Worm (Caenorhabditis elegans) whole organism, dauer: ENCODE results near the gene nhr-193.

ENCODE experiments used
- unc-62 ChIP-seq: sonication (generic microtip); optimal IDR thresholded peaks from 2 replicates; lab custom pipeline; 2017; ENCODE audit warnings: missing biosample characterization, missing genetic modification reagents, missing genetic modification characterization

nhr-193 gene

ce11 chrV:16342258-16342618, at the start of gene nhr-193:
TSS of gene nhr-193 (plus strand) at chrV:16342308.
- TF ChIP-seq unc-62 (GFP tag; lab: Kevin White, UChicago) = no peak

DNA sequence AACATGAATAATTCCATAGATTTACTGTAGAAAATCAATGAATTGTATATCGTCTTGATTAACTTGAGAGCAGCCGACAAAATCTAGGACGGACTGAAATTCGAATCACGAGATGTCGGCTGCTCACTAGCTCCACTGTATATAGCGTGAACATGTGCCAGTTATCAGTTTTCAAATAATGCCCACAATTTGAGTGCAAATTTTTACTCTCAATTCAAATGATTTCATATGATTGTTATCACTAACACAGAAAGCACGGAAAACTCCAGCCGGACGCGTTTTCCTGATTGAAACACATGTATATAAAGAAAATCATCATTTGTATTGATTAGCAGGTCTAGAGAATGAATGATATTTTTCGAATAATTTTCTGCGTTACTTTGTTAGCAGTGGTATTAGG, 49.7 kb upstream of the nhr-193 start, which contains the start of gene oac-5:
TSS of gene oac-5 (plus strand) at position 301 of the 400 bp plus-strand sequence.
- no peak for TF ChIP-seq unc-62 (GFP tag; lab: Kevin White, UChicago)

- TF ChIP-seq unc-62 (GFP tag; lab: Kevin White, UChicago) = no peak
Measured at ce11 chrV:16297070-16297469, 45.0 kb upstream of the nhr-193 start, which contains the start of gene srbc-83. TSS of gene srbc-83 (plus strand) at chrV:16297370.

DNA sequence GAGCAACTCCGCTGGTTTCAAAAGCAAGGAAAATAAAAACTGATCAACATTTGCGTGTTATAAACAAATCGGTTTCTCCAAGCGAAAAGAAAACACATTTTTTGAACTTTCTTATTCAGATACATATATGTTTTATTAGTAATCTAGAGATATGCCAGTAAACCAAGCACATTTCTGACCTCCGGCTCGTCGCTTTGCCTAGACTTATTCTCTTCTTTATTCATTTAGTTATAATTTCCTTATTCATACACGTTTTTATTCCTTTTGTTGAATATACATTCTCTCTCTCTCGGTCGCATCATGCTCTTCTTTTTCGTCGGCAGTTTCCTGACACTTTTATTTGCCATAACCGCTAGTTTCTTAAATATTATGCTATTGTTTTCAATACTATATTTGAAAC, 43.4 kb upstream of the nhr-193 start, which contains the start of gene srbc-84:
TSS of gene srbc-84 (plus strand) at position 301 of the 400 bp plus-strand sequence.
- no peak for TF ChIP-seq unc-62 (GFP tag; lab: Kevin White, UChicago)

DNA sequence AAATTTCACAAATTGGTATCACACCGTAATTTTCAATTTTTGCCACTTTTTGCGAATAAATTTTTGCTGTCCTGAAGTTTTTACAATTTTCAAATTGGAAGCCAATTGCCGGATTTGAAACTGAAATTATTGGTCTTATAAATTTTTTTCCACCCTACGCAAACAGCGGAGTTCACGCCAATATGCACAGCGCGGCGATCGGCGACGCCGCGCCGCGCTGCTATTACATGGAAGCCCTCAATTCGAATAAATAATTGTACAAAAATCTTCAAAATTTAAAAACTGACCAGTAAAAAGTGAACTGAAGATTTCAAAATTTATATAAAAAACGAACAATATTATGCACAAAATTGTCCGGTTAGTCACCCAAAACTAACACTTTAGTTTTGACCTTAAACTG, 42.3 kb upstream of the nhr-193 start:
- no peak for TF ChIP-seq unc-62 (GFP tag; lab: Kevin White, UChicago)

DNA sequence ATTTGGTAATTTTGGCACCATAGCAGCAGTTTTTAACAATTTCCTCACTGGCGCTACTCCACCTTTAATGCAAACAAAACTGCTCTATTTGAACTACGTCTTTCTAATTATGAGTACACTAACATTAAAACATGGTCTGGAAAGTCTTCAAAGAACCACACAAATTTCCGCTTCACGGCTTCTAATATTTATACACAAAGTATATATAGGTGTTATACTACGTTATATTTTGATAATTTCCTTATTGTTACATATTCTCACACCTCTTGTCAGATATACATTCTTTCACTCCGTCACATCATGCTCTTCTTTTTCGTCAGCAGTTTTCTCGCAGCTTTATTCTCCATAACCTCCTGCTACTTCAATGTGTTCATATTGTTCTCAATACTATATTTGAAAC, 41.8 kb upstream of the nhr-193 start, which contains the start of gene srbc-82:
TSS of gene srbc-82 (plus strand) at position 301 of the 400 bp plus-strand sequence.
- no peak for TF ChIP-seq unc-62 (GFP tag; lab: Kevin White, UChicago)

- TF ChIP-seq unc-62 (GFP tag; lab: Kevin White, UChicago) = no peak
Measured at ce11 chrV:16302439-16302838, 39.7 kb upstream of the nhr-193 start, which contains the start of the genes C31A11.13 and oac-6. TSS of gene C31A11.13 (minus strand) at chrV:16302551. TSS of gene oac-6 (plus strand) at chrV:16302717.

DNA sequence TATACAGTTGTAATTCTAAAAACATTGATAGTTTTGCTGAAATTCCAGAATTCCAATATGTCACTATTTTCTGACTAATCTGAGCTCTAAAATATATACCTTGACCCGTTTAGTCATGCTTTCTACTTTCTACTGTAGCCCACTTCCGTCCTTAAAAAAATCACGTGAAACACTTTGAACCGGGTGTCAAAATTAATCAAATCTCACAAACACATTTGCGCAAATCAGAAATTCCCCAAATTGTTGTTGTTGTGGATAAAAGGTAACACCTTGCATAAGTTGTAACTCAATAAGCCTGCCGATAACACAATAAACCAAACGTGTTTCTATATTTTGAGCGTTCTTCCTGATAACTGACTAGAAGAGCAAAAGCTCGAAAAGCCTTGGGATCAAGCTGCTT, 34.9 kb upstream of the nhr-193 start, which contains the start of gene srxa-7:
TSS of gene srxa-7 (plus strand) at position 301 of the 400 bp plus-strand sequence.
- no peak for TF ChIP-seq unc-62 (GFP tag; lab: Kevin White, UChicago)

ce11 chrV:16308343-16308742, 33.8 kb upstream of the nhr-193 start:
- no peak for TF ChIP-seq unc-62 (GFP tag; lab: Kevin White, UChicago)

DNA sequence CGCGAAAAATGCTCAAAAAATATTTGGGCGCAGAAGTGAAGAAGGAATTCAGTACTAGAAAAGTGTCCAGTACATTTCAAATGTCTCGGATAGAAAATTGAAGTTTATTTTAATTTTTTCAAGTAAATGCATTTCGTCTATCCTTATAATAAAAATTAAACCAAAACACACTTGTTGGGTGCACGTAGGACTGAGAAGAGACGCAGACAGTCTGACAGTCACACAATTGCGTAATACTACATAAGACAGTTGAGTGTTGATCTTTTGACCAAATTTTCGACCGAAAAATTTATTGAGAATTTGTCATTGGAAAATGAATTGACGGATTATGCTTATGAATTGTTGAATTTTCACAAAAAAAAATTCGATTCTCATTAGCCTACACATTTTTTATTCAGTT, 32.6 kb upstream of the nhr-193 start, which contains the start of gene oac-7:
TSS of gene oac-7 (plus strand) at position 283 of the 400 bp plus-strand sequence.
- TF ChIP-seq unc-62 (GFP tag; lab: Kevin White, UChicago) = no peak

ce11 chrV:16315004-16315403, 27.1 kb upstream of the nhr-193 start, which contains the start of gene str-214:
TSS of gene str-214 (plus strand) at chrV:16315304.
- TF ChIP-seq unc-62 (GFP tag; lab: Kevin White, UChicago) = no peak

DNA sequence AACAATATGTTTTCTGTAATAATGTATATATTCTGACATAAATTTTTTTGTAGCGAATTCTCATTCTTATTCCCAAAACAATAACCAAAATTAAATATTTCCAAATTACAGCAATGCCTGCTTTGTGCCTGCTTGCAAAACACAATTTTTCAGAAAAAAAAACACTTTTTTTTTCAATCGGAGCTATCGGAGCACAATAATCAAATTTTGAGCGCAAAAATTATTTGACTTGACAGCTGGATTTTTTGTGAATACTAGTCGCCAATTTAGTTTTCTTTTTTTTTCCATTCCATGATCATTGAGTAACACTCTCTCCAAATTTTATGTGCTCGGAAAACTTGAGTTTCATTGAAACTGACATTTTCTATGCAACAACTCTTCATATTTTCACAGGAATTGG, 24.9 kb upstream of the nhr-193 start, which contains the start of gene srh-180:
TSS of gene srh-180 (plus strand) at position 301 of the 400 bp plus-strand sequence.
- TF ChIP-seq unc-62 (GFP tag; lab: Kevin White, UChicago) = no peak

- TF ChIP-seq unc-62 (GFP tag; lab: Kevin White, UChicago) = no peak
Measured at ce11 chrV:16322155-16322554, 20.0 kb upstream of the nhr-193 start.

DNA sequence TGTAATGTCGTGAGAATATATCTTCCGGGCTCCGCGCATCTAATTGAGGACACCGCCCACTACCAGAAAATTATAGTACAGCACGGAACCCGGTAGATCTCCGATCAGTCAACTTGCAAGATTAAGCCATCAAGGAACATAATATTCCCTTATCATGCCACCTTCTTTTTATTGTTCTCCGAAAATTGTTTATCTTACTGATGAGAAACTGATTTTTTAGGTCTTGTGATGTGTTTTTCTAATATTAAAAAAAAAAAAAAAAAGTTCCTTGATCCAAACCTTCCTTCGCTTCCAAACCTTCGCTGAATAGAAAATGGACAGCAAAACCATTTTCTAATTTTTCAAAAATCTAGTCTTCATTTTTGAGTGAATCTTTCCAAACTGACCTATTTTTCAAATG, 13.3 kb upstream of the nhr-193 start, which contains the start of gene F57G8.7:
TSS of gene F57G8.7 (plus strand) at position 301 of the 400 bp plus-strand sequence.
- no peak for TF ChIP-seq unc-62 (GFP tag; lab: Kevin White, UChicago)

DNA sequence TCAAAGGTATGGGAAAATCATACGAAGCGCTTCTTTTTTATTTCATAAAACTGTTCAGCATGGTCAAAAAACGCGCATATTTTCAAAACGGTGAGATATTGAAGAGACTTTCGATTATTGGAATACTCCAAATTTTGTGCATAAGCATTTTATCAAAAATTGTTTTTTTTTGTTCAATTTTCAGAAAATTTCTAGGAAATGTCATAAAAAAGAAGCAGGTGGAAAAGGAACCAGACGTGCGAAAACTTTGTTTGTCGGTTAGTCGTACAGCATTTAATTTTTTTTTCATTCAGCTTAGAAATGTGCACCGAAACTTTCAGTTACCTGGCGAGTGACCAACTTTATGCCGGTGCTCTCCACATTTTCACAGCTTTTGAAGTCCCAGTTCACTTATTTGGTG, 8.7 kb upstream of the nhr-193 start, which contains the start of gene srh-167:
TSS of gene srh-167 (plus strand) at position 301 of the 400 bp plus-strand sequence.
- TF ChIP-seq unc-62 (GFP tag; lab: Kevin White, UChicago) = no peak

DNA sequence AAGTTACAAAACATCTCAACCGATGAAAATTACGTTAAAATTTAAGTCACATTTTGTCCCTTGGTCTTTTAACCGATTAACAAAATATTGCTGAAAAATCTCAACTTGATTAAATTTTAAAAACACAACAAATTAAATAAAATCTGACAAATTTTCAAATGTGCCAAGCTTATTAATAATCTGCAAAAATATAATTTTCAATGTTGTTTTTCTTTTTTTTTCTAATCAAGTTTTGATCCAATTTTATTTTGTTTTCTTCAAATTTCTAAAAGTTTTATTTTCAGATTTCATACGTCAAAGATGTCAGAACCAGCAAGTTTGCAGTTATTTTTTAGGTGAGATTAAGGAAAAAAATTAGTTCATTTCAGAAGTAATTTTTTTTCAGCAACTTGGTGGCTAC, 5.8 kb upstream of the nhr-193 start, which contains the start of gene srw-87:
TSS of gene srw-87 (plus strand) at position 301 of the 400 bp plus-strand sequence.
- no peak for TF ChIP-seq unc-62 (GFP tag; lab: Kevin White, UChicago)
